Worm (Caenorhabditis elegans) whole organism, late embryonic: ENCODE measurements around the gene F58B3.6.
A peak's percentile ranks its signal among the peaks of the same experiment; 100 is the strongest.

Experiments
- C08G9.2 ChIP-seq: sonication (generic microtip); optimal IDR thresholded peaks from 2 replicates; lab custom pipeline; 2016; ENCODE audit warnings: mild to moderate bottlenecking, missing genetic modification characterization, moderate library complexity, missing compliant biosample characterization
- C38D4.7 ChIP-seq: fragments of 200-800 bp; sonication (Bioruptor generic); optimal IDR thresholded peaks from 2 replicates; lab custom pipeline; 2018; ENCODE audit warnings: mild to moderate bottlenecking, missing genetic modification characterization, moderate library complexity, missing compliant biosample characterization
- F13H6.1 ChIP-seq: sonication (generic microtip); optimal IDR thresholded peaks from 2 replicates; lab custom pipeline; 2016; ENCODE audit warnings: missing genetic modification characterization, missing compliant biosample characterization
- K02D7.2 ChIP-seq: sonication (generic microtip); optimal IDR thresholded peaks from 2 replicates; lab custom pipeline; 2017; ENCODE audit warnings: mild to moderate bottlenecking, missing genetic modification characterization, missing compliant biosample characterization
- K09A11.1 ChIP-seq: sonication (generic microtip); optimal IDR thresholded peaks from 2 replicates; lab custom pipeline; 2017; ENCODE audit warnings: antibody characterized with exemption, mild to moderate bottlenecking, missing genetic modification characterization, missing compliant biosample characterization; ENCODE audit not compliant: insufficient read depth
- Y22D7AL.16 ChIP-seq: sonication (generic microtip); optimal IDR thresholded peaks from 2 replicates; lab custom pipeline; 2016; ENCODE audit warnings: missing genetic modification characterization, missing compliant biosample characterization
- ahr-1 ChIP-seq: sonication (generic microtip); optimal IDR thresholded peaks from 2 replicates; lab custom pipeline; 2016; ENCODE audit warnings: missing genetic modification characterization, missing compliant biosample characterization
- ceh-14 ChIP-seq: sonication (generic microtip); optimal IDR thresholded peaks from 2 replicates; lab custom pipeline; 2016; ENCODE audit warnings: missing genotype, missing genetic modification characterization, missing compliant biosample characterization
- ceh-18 ChIP-seq: sonication (generic microtip); optimal IDR thresholded peaks from 2 replicates; lab custom pipeline; 2016; ENCODE audit warnings: missing genetic modification characterization, missing compliant biosample characterization
- ceh-19 ChIP-seq: fragments of 200-800 bp; sonication (Bioruptor generic); optimal IDR thresholded peaks from 2 replicates; lab custom pipeline; 2018; ENCODE audit warnings: mild to moderate bottlenecking, missing genetic modification characterization, missing compliant biosample characterization
- ceh-2 ChIP-seq: sonication (generic microtip); optimal IDR thresholded peaks from 2 replicates; lab custom pipeline; 2016; ENCODE audit warnings: missing genotype, missing genetic modification characterization, missing compliant biosample characterization
- ceh-22 ChIP-seq: sonication (generic microtip); optimal IDR thresholded peaks from 2 replicates; lab custom pipeline; 2017; ENCODE audit warnings: missing biosample characterization, missing genetic modification characterization
- ceh-30 ChIP-seq: fragments of 150-350 bp; optimal IDR thresholded peaks from 2 replicates; lab custom pipeline; 2014; ENCODE audit warnings: missing biosample characterization, missing genetic modification characterization
- ceh-31 ChIP-seq: sonication (generic microtip); optimal IDR thresholded peaks from 2 replicates; lab custom pipeline; 2016; ENCODE audit warnings: missing genetic modification characterization, missing compliant biosample characterization
- ceh-34 ChIP-seq: sonication (generic microtip); optimal IDR thresholded peaks from 2 replicates; lab custom pipeline; 2016; ENCODE audit warnings: mild to moderate bottlenecking, missing genetic modification characterization, missing compliant biosample characterization
- ceh-45 ChIP-seq: fragments of 200-800 bp; sonication (Bioruptor generic); IDR thresholded peaks from 2 replicates; pipeline ENCODE4 v1.3.6; 2022; ENCODE audit warnings: missing genetic modification reagents, missing genetic modification characterization, missing compliant biosample characterization
- ceh-48 ChIP-seq: sonication (generic microtip); optimal IDR thresholded peaks from 2 replicates; lab custom pipeline; 2016; ENCODE audit warnings: missing genetic modification characterization, inconsistent platforms, missing compliant biosample characterization
- ceh-6 ChIP-seq: fragments of 200-800 bp; sonication (Bioruptor generic); optimal IDR thresholded peaks from 2 replicates; lab custom pipeline; 2018; ENCODE audit warnings: mild to moderate bottlenecking, missing genetic modification characterization, missing compliant biosample characterization
- dmd-4 ChIP-seq: sonication (generic microtip); optimal IDR thresholded peaks from 2 replicates; lab custom pipeline; 2016; ENCODE audit warnings: borderline replicate concordance, missing genetic modification characterization, missing compliant biosample characterization
- dve-1 ChIP-seq: sonication (generic microtip); optimal IDR thresholded peaks from 2 replicates; lab custom pipeline; 2017; ENCODE audit warnings: antibody characterized with exemption, mild to moderate bottlenecking, missing genetic modification characterization, missing compliant biosample characterization
- elt-2 ChIP-seq: sonication (generic microtip); optimal IDR thresholded peaks from 2 replicates; lab custom pipeline; 2016; ENCODE audit warnings: missing genetic modification reagents, missing genetic modification characterization, missing compliant biosample characterization
- elt-4 ChIP-seq: sonication (generic microtip); optimal IDR thresholded peaks from 2 replicates; lab custom pipeline; 2016; ENCODE audit warnings: missing genetic modification characterization, missing compliant biosample characterization
- fkh-10 ChIP-seq: fragments of 150-350 bp; optimal IDR thresholded peaks from 2 replicates; lab custom pipeline; 2014; ENCODE audit warnings: missing biosample characterization, missing genetic modification reagents, missing genetic modification characterization
- gmeb-2 ChIP-seq: sonication (generic microtip); optimal IDR thresholded peaks from 2 replicates; lab custom pipeline; 2016; ENCODE audit warnings: missing genetic modification characterization, inconsistent platforms, missing compliant biosample characterization
- hlh-13 ChIP-seq: fragments of 200-800 bp; sonication (Bioruptor generic); optimal IDR thresholded peaks from 2 replicates; lab custom pipeline; 2018; ENCODE audit warnings: mild to moderate bottlenecking, missing genetic modification characterization, missing compliant biosample characterization
- hlh-15 ChIP-seq: sonication (generic microtip); optimal IDR thresholded peaks from 2 replicates; lab custom pipeline; 2016; ENCODE audit warnings: missing genetic modification characterization, missing compliant biosample characterization
- hlh-8 ChIP-seq: sonication (generic microtip); optimal IDR thresholded peaks from 2 replicates; lab custom pipeline; 2016; ENCODE audit warnings: missing genotype, missing genetic modification characterization, missing compliant biosample characterization
- lim-6 ChIP-seq: sonication (generic microtip); optimal IDR thresholded peaks from 2 replicates; lab custom pipeline; 2016; ENCODE audit warnings: missing genetic modification characterization, missing compliant biosample characterization
- lin-11 ChIP-seq: fragments of 200-800 bp; sonication (Bioruptor generic); optimal IDR thresholded peaks from 2 replicates; lab custom pipeline; 2018; ENCODE audit warnings: mild to moderate bottlenecking, missing genetic modification characterization, missing compliant biosample characterization
- madf-2 ChIP-seq: sonication (generic microtip); optimal IDR thresholded peaks from 2 replicates; lab custom pipeline; 2017; ENCODE audit warnings: missing genetic modification characterization, missing compliant biosample characterization
- nfya-1 ChIP-seq: sonication (generic microtip); optimal IDR thresholded peaks from 2 replicates; lab custom pipeline; 2017; ENCODE audit warnings: missing genetic modification characterization, mild to moderate bottlenecking, missing compliant biosample characterization, antibody characterized with exemption, moderate library complexity
- nhr-11 ChIP-seq: fragments of 150-350 bp; optimal IDR thresholded peaks from 2 replicates; lab custom pipeline; 2014; ENCODE audit warnings: missing biosample characterization, missing genetic modification characterization
- npax-4 ChIP-seq: sonication (generic microtip); optimal IDR thresholded peaks from 2 replicates; lab custom pipeline; 2016; ENCODE audit warnings: missing genetic modification characterization, missing compliant biosample characterization
- pat-9 ChIP-seq: fragments of 200-800 bp; sonication (Bioruptor generic); optimal IDR thresholded peaks from 2 replicates; lab custom pipeline; 2018; ENCODE audit warnings: mild to moderate bottlenecking, missing genetic modification characterization, moderate library complexity, missing compliant biosample characterization
- pax-1 ChIP-seq: fragments of 150-350 bp; optimal IDR thresholded peaks from 2 replicates; lab custom pipeline; 2014; ENCODE audit warnings: missing biosample characterization, missing genetic modification characterization
- pha-2 ChIP-seq: sonication (generic microtip); optimal IDR thresholded peaks from 2 replicates; lab custom pipeline; 2017; ENCODE audit warnings: mild to moderate bottlenecking, missing genetic modification characterization, missing compliant biosample characterization
- pqm-1 ChIP-seq: sonication (generic microtip); optimal IDR thresholded peaks from 2 replicates; lab custom pipeline; 2016; ENCODE audit warnings: missing genetic modification characterization, missing compliant biosample characterization
- pros-1 ChIP-seq: fragments of 150-350 bp; optimal IDR thresholded peaks from 2 replicates; lab custom pipeline; 2014; ENCODE audit warnings: missing biosample characterization, missing genetic modification reagents, missing genetic modification characterization
- ref-2 ChIP-seq: sonication (generic microtip); optimal IDR thresholded peaks from 2 replicates; lab custom pipeline; 2016; ENCODE audit warnings: missing genetic modification characterization, missing compliant biosample characterization
- rnt-1 ChIP-seq: sonication (generic microtip); optimal IDR thresholded peaks from 2 replicates; lab custom pipeline; 2016; ENCODE audit warnings: missing genetic modification characterization, missing compliant biosample characterization
- sdc-2 ChIP-seq: sonication (generic microtip); optimal IDR thresholded peaks from 2 replicates; lab custom pipeline; 2016; ENCODE audit warnings: missing genotype, missing genetic modification characterization, missing compliant biosample characterization
- sox-2 ChIP-seq: fragments of 200-800 bp; sonication (Bioruptor generic); IDR thresholded peaks from 2 replicates; pipeline ENCODE4 v1.3.6; 2022; ENCODE audit warnings: missing genetic modification reagents, missing genetic modification characterization, missing compliant biosample characterization
- sox-4 ChIP-seq: sonication (generic microtip); optimal IDR thresholded peaks from 2 replicates; lab custom pipeline; 2017; ENCODE audit warnings: mild to moderate bottlenecking, missing genetic modification characterization, inconsistent platforms, missing compliant biosample characterization
- tbx-2 ChIP-seq: sonication (generic microtip); optimal IDR thresholded peaks from 2 replicates; lab custom pipeline; 2016; ENCODE audit warnings: missing genetic modification characterization, missing compliant biosample characterization
- tbx-7 ChIP-seq: sonication (generic microtip); optimal IDR thresholded peaks from 2 replicates; lab custom pipeline; 2016; ENCODE audit warnings: missing genotype, missing genetic modification characterization, missing compliant biosample characterization
- ttx-3 ChIP-seq: sonication (generic microtip); optimal IDR thresholded peaks from 2 replicates; lab custom pipeline; 2016; ENCODE audit warnings: missing genetic modification reagents, missing genetic modification characterization, missing compliant biosample characterization
- unc-3 ChIP-seq, 2 experiments: fragments of 200-800 bp in 1 of 2; sonication (Bioruptor generic) in 1 of 2; sonication (generic microtip) in 1 of 2; conservative IDR thresholded peaks in 1 of 2; optimal IDR thresholded peaks in 1 of 2; 2 replicates each; pipeline versions ENCODE4 v1.3.6 to Lab custom; 2016 to 2022; ENCODE audit warnings: missing compliant biosample characterization in 2 of 2, missing genetic modification characterization in 2 of 2, missing genetic modification reagents in 1 of 2
- unc-42 ChIP-seq: sonication (generic microtip); optimal IDR thresholded peaks from 2 replicates; lab custom pipeline; 2016; ENCODE audit warnings: missing genotype, missing genetic modification characterization, missing compliant biosample characterization
- unc-55 ChIP-seq: sonication (generic microtip); optimal IDR thresholded peaks from 2 replicates; lab custom pipeline; 2017; ENCODE audit warnings: missing biosample characterization, missing genetic modification reagents, missing genetic modification characterization
- unc-86 ChIP-seq: sonication (generic microtip); optimal IDR thresholded peaks from 2 replicates; lab custom pipeline; 2016; ENCODE audit warnings: missing genetic modification characterization, missing compliant biosample characterization
- ztf-16 ChIP-seq: sonication (generic microtip); optimal IDR thresholded peaks from 2 replicates; lab custom pipeline; 2017; ENCODE audit warnings: missing genetic modification characterization, missing compliant biosample characterization

F58B3.6 gene

DNA sequence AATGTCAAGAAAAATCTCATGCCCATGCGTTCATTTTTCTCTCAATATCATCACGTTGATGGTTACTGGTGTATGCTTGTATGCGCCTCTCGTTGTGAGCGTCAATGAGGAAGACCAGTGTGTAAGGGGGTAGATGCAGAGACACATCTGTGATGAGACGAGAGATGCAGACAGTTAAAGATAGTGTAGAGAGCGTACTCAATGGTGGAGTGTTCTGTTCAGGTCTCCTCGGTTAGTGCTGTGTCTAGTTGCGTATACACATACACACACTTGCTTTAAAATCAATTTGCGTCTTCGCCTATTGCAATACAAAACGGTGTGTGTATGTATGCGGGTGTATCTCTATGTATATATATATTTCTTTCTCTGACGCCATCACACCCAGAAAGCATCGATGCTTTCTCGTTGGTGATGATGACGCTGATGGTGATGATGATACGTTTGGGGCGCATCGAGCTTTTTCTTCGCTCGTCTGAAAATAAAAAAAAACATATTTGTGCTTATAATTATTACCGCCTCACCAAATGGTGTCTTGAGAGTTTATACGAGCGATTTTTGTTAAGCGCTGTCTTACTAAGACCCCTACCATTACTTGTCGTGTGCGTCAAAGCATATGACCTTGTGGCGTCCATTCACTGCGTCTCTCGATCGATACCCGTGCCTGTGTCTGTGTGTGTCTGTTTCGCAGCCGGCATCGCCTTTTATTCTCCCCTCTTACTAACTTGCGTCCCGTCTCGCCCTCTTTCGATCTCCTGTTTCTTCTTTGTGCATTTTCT lies 42.8 kb upstream of the F58B3.6 start, which contains the start of gene F40F11.3:
Gene F40F11.3, minus strand, starts transcription at position 589 of the 776 bp plus-strand sequence.
- TF ChIP-seq ceh-31 (tag; lab: Kevin White, UChicago): peak; percentile 58
- TF ChIP-seq sdc-2 (tag; lab: Kevin White, UChicago): no peak
- TF ChIP-seq lin-11 (tag; lab: Kevin White, UChicago): no peak
- TF ChIP-seq ceh-19 (GFP tag; lab: Kevin White, UChicago): peak; percentile 41
- TF ChIP-seq ztf-16 (tag; lab: Kevin White, UChicago): no peak
- TF ChIP-seq elt-4 (tag; lab: Kevin White, UChicago): no peak
- TF ChIP-seq pat-9 (tag; lab: Kevin White, UChicago): peak; percentile 31
- TF ChIP-seq C08G9.2 (tag; lab: Kevin White, UChicago): no peak
- TF ChIP-seq Y22D7AL.16: no peak
- no peak for TF ChIP-seq C38D4.7 (GFP tag; lab: Kevin White, UChicago)
- TF ChIP-seq dmd-4 (tag; lab: Kevin White, UChicago): no peak
- TF ChIP-seq gmeb-2 (tag; lab: Kevin White, UChicago): no peak
- peak; percentile 80 for TF ChIP-seq tbx-2 (tag; lab: Kevin White, UChicago)
- TF ChIP-seq unc-42: peak; percentile 91
- peak; percentile 37 for TF ChIP-seq ceh-30
- TF ChIP-seq ceh-6 (GFP tag; lab: Kevin White, UChicago): peak; percentile 16
- no peak for TF ChIP-seq madf-2
- no peak for TF ChIP-seq K02D7.2
- TF ChIP-seq ceh-18 (tag; lab: Kevin White, UChicago): peak; percentile 69
- TF ChIP-seq pha-2: no peak
- TF ChIP-seq unc-55 (GFP tag; lab: Kevin White, UChicago): peak; percentile 86
- TF ChIP-seq unc-3 (GFP tag; conservative IDR thresholded peaks at IDR 0.05; lab: Robert Waterston, UW): no peak
- no peak for TF ChIP-seq unc-3 (tag; optimal IDR thresholded peaks at IDR 0.05; lab: Kevin White, UChicago)
- TF ChIP-seq nhr-11 (tag; lab: Kevin White, UChicago): no peak
- TF ChIP-seq rnt-1: no peak
- no peak for TF ChIP-seq unc-86 (tag; lab: Kevin White, UChicago)
- TF ChIP-seq pax-1 (tag; lab: Kevin White, UChicago): no peak
- TF ChIP-seq ceh-22: peak; percentile 86
- TF ChIP-seq ttx-3 (tag; lab: Kevin White, UChicago): peak; percentile 23
- TF ChIP-seq lim-6: peak; percentile 30
- TF ChIP-seq ref-2: peak; percentile 80
- no peak for TF ChIP-seq elt-2
- TF ChIP-seq pqm-1 (tag; lab: Kevin White, UChicago): no peak
- TF ChIP-seq ceh-45: no peak
- TF ChIP-seq ceh-34: peak; percentile 70
- no peak for TF ChIP-seq hlh-13 (GFP tag; lab: Kevin White, UChicago)
- TF ChIP-seq ceh-48 (tag; lab: Kevin White, UChicago): peak; percentile 33
- peak; percentile 76 for TF ChIP-seq pros-1
- TF ChIP-seq sox-4 (tag; lab: Kevin White, UChicago): no peak
- peak; percentile 61 for TF ChIP-seq fkh-10
- TF ChIP-seq nfya-1 (tag; lab: Kevin White, UChicago): peak; percentile 88
- TF ChIP-seq npax-4 (tag; lab: Kevin White, UChicago): no peak
- TF ChIP-seq F13H6.1 (tag; lab: Kevin White, UChicago): peak; percentile 24
- peak; percentile 36 for TF ChIP-seq ceh-14 (tag; lab: Kevin White, UChicago)
- TF ChIP-seq hlh-15 (tag; lab: Kevin White, UChicago): no peak
- TF ChIP-seq sox-2: no peak; the same call in 1 of the 2 replicates
- TF ChIP-seq dve-1: peak; percentile 77
- TF ChIP-seq tbx-7 (tag; lab: Kevin White, UChicago): no peak
- TF ChIP-seq ahr-1: no peak
- TF ChIP-seq hlh-8 (tag; lab: Kevin White, UChicago): peak; percentile 67
- no peak for TF ChIP-seq ceh-2 (tag; lab: Kevin White, UChicago)
- peak; percentile 1 for TF ChIP-seq K09A11.1 (tag; lab: Kevin White, UChicago)
